Worm (Caenorhabditis elegans) whole organism, early embryonic: ENCODE measurements around the gene C23G10.1.

Experiments
- B0310.2 ChIP-seq: sonication (generic microtip); optimal IDR thresholded peaks from 2 replicates; lab custom pipeline; 2016; ENCODE audit warnings: mild to moderate bottlenecking, missing genetic modification characterization, missing compliant biosample characterization
- F13C5.2 ChIP-seq: sonication (generic microtip); optimal IDR thresholded peaks from 2 replicates; lab custom pipeline; 2017; ENCODE audit warnings: mild to moderate bottlenecking, missing genetic modification characterization, inconsistent platforms, missing compliant biosample characterization
- aly-1 ChIP-seq: sonication (generic microtip); optimal IDR thresholded peaks from 2 replicates; lab custom pipeline; 2016; ENCODE audit warnings: missing genetic modification characterization, missing compliant biosample characterization
- ama-1 ChIP-seq: fragments of 150-350 bp; optimal IDR thresholded peaks from 2 replicates; lab custom pipeline; 2014
- ceh-13 ChIP-seq: fragments of 200-800 bp; sonication (Bioruptor generic); optimal IDR thresholded peaks from 2 replicates; lab custom pipeline; 2018; ENCODE audit warnings: mild to moderate bottlenecking, missing genetic modification characterization, missing compliant biosample characterization
- ceh-36 ChIP-seq: sonication (generic microtip); optimal IDR thresholded peaks from 2 replicates; lab custom pipeline; 2016; ENCODE audit warnings: missing genetic modification characterization, inconsistent platforms, missing compliant biosample characterization
- ets-7 ChIP-seq: sonication (generic microtip); optimal IDR thresholded peaks from 2 replicates; lab custom pipeline; 2016; ENCODE audit warnings: missing genotype, missing genetic modification characterization, missing compliant biosample characterization
- flt-1 ChIP-seq: fragments of 200-800 bp; sonication (Bioruptor generic); IDR thresholded peaks from 2 replicates; pipeline ENCODE4 v1.3.6; 2022; ENCODE audit warnings: missing genetic modification characterization, missing compliant biosample characterization
- hmbx-1 ChIP-seq: sonication (generic microtip); optimal IDR thresholded peaks from 2 replicates; lab custom pipeline; 2016; ENCODE audit warnings: mild to moderate bottlenecking, missing genetic modification characterization, missing compliant biosample characterization
- hmg-4 ChIP-seq: fragments of 200-800 bp; sonication (Bioruptor generic); optimal IDR thresholded peaks from 2 replicates; lab custom pipeline; 2018; ENCODE audit warnings: mild to moderate bottlenecking, missing genetic modification characterization, missing compliant biosample characterization
- hnd-1 ChIP-seq: sonication (generic microtip); optimal IDR thresholded peaks from 2 replicates; lab custom pipeline; 2016; ENCODE audit warnings: missing genetic modification characterization, missing compliant biosample characterization
- pes-1 ChIP-seq: fragments of 200-800 bp; sonication (Bioruptor generic); IDR thresholded peaks from 2 replicates; pipeline ENCODE4 v1.3.6; 2022; ENCODE audit warnings: missing genetic modification reagents, missing genetic modification characterization, missing compliant biosample characterization
- scrt-1 ChIP-seq: fragments of 200-800 bp; sonication (Bioruptor generic); IDR thresholded peaks from 2 replicates; pipeline ENCODE4 v1.3.6; 2022; ENCODE audit warnings: missing genetic modification characterization, missing compliant biosample characterization
- sea-1 ChIP-seq: fragments of 200-800 bp; sonication (Bioruptor generic); conservative IDR thresholded peaks from 2 replicates; pipeline ENCODE4 v1.3.6; 2022; ENCODE audit warnings: missing genetic modification characterization, missing compliant biosample characterization
- tbx-11 ChIP-seq: fragments of 200-800 bp; sonication (Bioruptor generic); IDR thresholded peaks from 2 replicates; pipeline ENCODE4 v1.3.6; 2022; ENCODE audit warnings: missing genetic modification characterization, missing compliant biosample characterization
- tbx-37 ChIP-seq: fragments of 200-800 bp; sonication (Bioruptor generic); conservative IDR thresholded peaks from 2 replicates; pipeline ENCODE4 v1.3.6; 2022; ENCODE audit warnings: missing genetic modification reagents, missing genetic modification characterization, missing compliant biosample characterization
- tra-4 ChIP-seq: sonication (generic microtip); optimal IDR thresholded peaks from 2 replicates; lab custom pipeline; 2017; ENCODE audit warnings: missing genetic modification characterization, missing compliant biosample characterization

Gene C23G10.1

ce11 chrIII:6208984-6209383, at the start of gene C23G10.1:
Gene C23G10.1, plus strand, starts transcription at chrIII:6209284.
- no peak for TF ChIP-seq tra-4
- no peak for TF ChIP-seq hnd-1 (tag; lab: Kevin White, UChicago)
- no peak for TF ChIP-seq B0310.2 (tag; lab: Kevin White, UChicago)
- no peak for TF ChIP-seq flt-1
- no peak for TF ChIP-seq hmbx-1 (tag; lab: Kevin White, UChicago)
- TF ChIP-seq pes-1 = no peak
- TF ChIP-seq hmg-4 (GFP tag; lab: Kevin White, UChicago) = no peak

- TF ChIP-seq tbx-11 (no peak), ceh-36 (no peak), F13C5.2 (tag; lab: Kevin White, UChicago) (no peak), ets-7 (tag; lab: Kevin White, UChicago) (no peak), B0310.2 (tag; lab: Kevin White, UChicago) (no peak), tbx-37 (GFP tag; lab: Robert Waterston, UW) (no peak), hmbx-1 (tag; lab: Kevin White, UChicago) (no peak), tra-4 (no peak), hmg-4 (GFP tag; lab: Kevin White, UChicago) (no peak), hnd-1 (tag; lab: Kevin White, UChicago) (no peak), ama-1 (lab: Kevin White, UChicago) (no peak), pes-1 (no peak), aly-1 (tag; lab: Kevin White, UChicago) (no peak), flt-1 (no peak), ceh-13 (GFP tag; lab: Kevin White, UChicago) (no peak), scrt-1 (no peak), sea-1 (GFP tag; lab: Robert Waterston, UW) (no peak)
These were observed 45.7 kb upstream of the C23G10.1 start for ce11 chrIII:6163381-6163780.

ce11 chrIII:6164253-6164971, 44.7 kb upstream of the C23G10.1 start, which contains the start of gene F42A10.9:
Gene F42A10.9, plus strand, starts transcription at chrIII:6164573.
- TF ChIP-seq ets-7 (tag; lab: Kevin White, UChicago) (no peak), ama-1 (lab: Kevin White, UChicago) (no peak), ceh-36 (no peak), flt-1 (no peak), tbx-37 (GFP tag; lab: Robert Waterston, UW) (no peak), scrt-1 (no peak), pes-1 (no peak), B0310.2 (tag; lab: Kevin White, UChicago) (no peak), aly-1 (tag; lab: Kevin White, UChicago) (no peak), hmg-4 (GFP tag; lab: Kevin White, UChicago) (no peak), tra-4 (no peak), hmbx-1 (tag; lab: Kevin White, UChicago) (no peak), F13C5.2 (tag; lab: Kevin White, UChicago) (no peak), tbx-11 (no peak)

ce11 chrIII:6165240-6165639, 43.8 kb upstream of the C23G10.1 start:
- TF ChIP-seq hmg-4 (GFP tag; lab: Kevin White, UChicago) (no peak), tbx-11 (no peak), flt-1 (no peak), F13C5.2 (tag; lab: Kevin White, UChicago) (no peak), ceh-13 (GFP tag; lab: Kevin White, UChicago) (no peak), sea-1 (GFP tag; lab: Robert Waterston, UW) (no peak), tra-4 (no peak), ets-7 (tag; lab: Kevin White, UChicago) (no peak), ama-1 (lab: Kevin White, UChicago) (no peak), pes-1 (no peak), ceh-36 (no peak), hmbx-1 (tag; lab: Kevin White, UChicago) (no peak), aly-1 (tag; lab: Kevin White, UChicago) (no peak), scrt-1 (no peak), tbx-37 (GFP tag; lab: Robert Waterston, UW) (no peak), B0310.2 (tag; lab: Kevin White, UChicago) (no peak), hnd-1 (tag; lab: Kevin White, UChicago) (no peak)

ce11 chrIII:6166634-6167033, 42.5 kb upstream of the C23G10.1 start:
- no peak for TF ChIP-seq tbx-37 (GFP tag; lab: Robert Waterston, UW)
- no peak for TF ChIP-seq tbx-11
- TF ChIP-seq pes-1 = no peak
- TF ChIP-seq scrt-1 = no peak
- TF ChIP-seq ets-7 (tag; lab: Kevin White, UChicago) = no peak
- TF ChIP-seq aly-1 (tag; lab: Kevin White, UChicago) = no peak
- no peak for TF ChIP-seq hmbx-1 (tag; lab: Kevin White, UChicago)
- no peak for TF ChIP-seq hmg-4 (GFP tag; lab: Kevin White, UChicago)

- no peak for TF ChIP-seq B0310.2 (tag; lab: Kevin White, UChicago)
- no peak for TF ChIP-seq aly-1 (tag; lab: Kevin White, UChicago)
- no peak for TF ChIP-seq pes-1
- no peak for TF ChIP-seq ama-1 (lab: Kevin White, UChicago)
- TF ChIP-seq tbx-37 (GFP tag; lab: Robert Waterston, UW) = no peak
- no peak for TF ChIP-seq tbx-11
- TF ChIP-seq hmbx-1 (tag; lab: Kevin White, UChicago) = no peak
- no peak for TF ChIP-seq ceh-13 (GFP tag; lab: Kevin White, UChicago)
- no peak for TF ChIP-seq tra-4
- no peak for TF ChIP-seq F13C5.2 (tag; lab: Kevin White, UChicago)
- TF ChIP-seq ceh-36 = no peak
- no peak for TF ChIP-seq ets-7 (tag; lab: Kevin White, UChicago)
- TF ChIP-seq sea-1 (GFP tag; lab: Robert Waterston, UW) = no peak
- no peak for TF ChIP-seq hnd-1 (tag; lab: Kevin White, UChicago)
- no peak for TF ChIP-seq flt-1
- TF ChIP-seq hmg-4 (GFP tag; lab: Kevin White, UChicago) = no peak
- TF ChIP-seq scrt-1 = no peak
These were observed 40.4 kb upstream of the C23G10.1 start, which contains the start of gene efk-1 for ce11 chrIII:6168497-6169227. Gene efk-1, minus strand, starts transcription at chrIII:6168547.
